Worm (Caenorhabditis elegans) whole organism, L1 larva: Measurements from ENCODE around the gene K08D8.4.

Source experiments
- Y116A8C.19 ChIP-seq: sonication (generic microtip); optimal IDR thresholded peaks from 2 replicates; lab custom pipeline; 2016; ENCODE audit warnings: missing compliant biosample characterization, missing genetic modification characterization, borderline replicate concordance
- aha-1 ChIP-seq: fragments of 150-350 bp; optimal IDR thresholded peaks from 2 replicates; lab custom pipeline; 2014; ENCODE audit warnings: missing biosample characterization, missing genetic modification characterization
- blmp-1 ChIP-seq: fragments of 150-350 bp; optimal IDR thresholded peaks from 2 replicates; lab custom pipeline; 2014; ENCODE audit warnings: missing biosample characterization, missing genetic modification characterization
- ceh-63 ChIP-seq: fragments of 200-800 bp; sonication (Bioruptor generic); optimal IDR thresholded peaks from 2 replicates; lab custom pipeline; 2018; ENCODE audit warnings: mild to moderate bottlenecking, missing genetic modification characterization, missing compliant biosample characterization
- ceh-88 ChIP-seq: fragments of 200-800 bp; sonication (Bioruptor generic); IDR thresholded peaks from 2 replicates; pipeline ENCODE4 v1.3.6; 2022; ENCODE audit warnings: missing genetic modification characterization, missing compliant biosample characterization
- efl-1 ChIP-seq, 4 experiments: fragments of 150-350 bp; optimal IDR thresholded peaks in 3 of 4; peaks in 1 of 4; 1 replicate in 1 of 4; 2 replicates in 3 of 4; lab custom pipeline; 2014; ENCODE audit warnings: missing biosample characterization in 2 of 4, missing genetic modification characterization in 2 of 4, missing genetic modification reagents in 2 of 4
- egl-27 ChIP-seq, 2 experiments: fragments of 150-350 bp in 1 of 2; sonication (generic microtip); optimal IDR thresholded peaks; 3 replicates each; lab custom pipeline; 2017 to 2018; ENCODE audit warnings: missing biosample characterization in 2 of 2, missing genetic modification characterization in 2 of 2, missing genetic modification reagents in 2 of 2
- elt-2 ChIP-seq: sonication (generic microtip); optimal IDR thresholded peaks from 2 replicates; lab custom pipeline; 2016; ENCODE audit warnings: missing genetic modification characterization, mild to moderate bottlenecking, inconsistent platforms, missing compliant biosample characterization, missing genetic modification reagents
- elt-3 ChIP-seq, 6 experiments: fragments of 150-350 bp in 1 of 6; sonication (generic microtip); optimal IDR thresholded peaks; 2 replicates each; lab custom pipeline; 2017 to 2018; ENCODE audit warnings: missing biosample characterization in 6 of 6, missing genetic modification characterization in 6 of 6, inconsistent platforms in 1 of 6
- ets-5 ChIP-seq: fragments of 200-800 bp; sonication (Bioruptor generic); IDR thresholded peaks from 2 replicates; pipeline ENCODE4 v1.3.6; 2022; ENCODE audit warnings: missing genetic modification characterization, missing compliant biosample characterization
- fkh-4 ChIP-seq: sonication (generic microtip); optimal IDR thresholded peaks from 2 replicates; lab custom pipeline; 2016; ENCODE audit warnings: missing compliant biosample characterization, missing genetic modification characterization, borderline replicate concordance
- irx-1 ChIP-seq: sonication (generic microtip); optimal IDR thresholded peaks from 2 replicates; lab custom pipeline; 2016; ENCODE audit warnings: missing genetic modification characterization, missing compliant biosample characterization
- lin-13 ChIP-seq: fragments of 150-350 bp; optimal IDR thresholded peaks from 2 replicates; lab custom pipeline; 2014; ENCODE audit warnings: missing biosample characterization, missing genetic modification reagents, missing genetic modification characterization
- lin-14 ChIP-seq: fragments of 200-800 bp; sonication (Bioruptor generic); optimal IDR thresholded peaks from 2 replicates; lab custom pipeline; 2018; ENCODE audit warnings: mild to moderate bottlenecking, missing genetic modification characterization, moderate library complexity, missing compliant biosample characterization
- lin-15B ChIP-seq: fragments of 150-350 bp; sonication (generic microtip); optimal IDR thresholded peaks from 3 replicates; lab custom pipeline; 2014; ENCODE audit warnings: missing biosample characterization, missing genetic modification characterization
- lin-35 ChIP-seq, 2 experiments: fragments of 150-350 bp; optimal IDR thresholded peaks; 2 replicates each; lab custom pipeline; 2014; ENCODE audit warnings: missing biosample characterization in 2 of 2, missing genetic modification characterization in 2 of 2, missing genetic modification reagents in 2 of 2
- lir-3 ChIP-seq: sonication (generic microtip); optimal IDR thresholded peaks from 2 replicates; lab custom pipeline; 2016; ENCODE audit warnings: mild to moderate bottlenecking, missing genetic modification characterization, moderate library complexity, missing compliant biosample characterization; ENCODE audit not compliant: poor library complexity
- mab-9 ChIP-seq: fragments of 200-800 bp; sonication (Bioruptor generic); IDR thresholded peaks from 2 replicates; pipeline ENCODE4 v1.3.6; 2022; ENCODE audit warnings: missing genetic modification reagents, missing genetic modification characterization, missing compliant biosample characterization
- mef-2 ChIP-seq: fragments of 150-350 bp; optimal IDR thresholded peaks from 2 replicates; lab custom pipeline; 2014; ENCODE audit warnings: missing biosample characterization, missing genetic modification characterization
- nhr-20 ChIP-seq: sonication (generic microtip); optimal IDR thresholded peaks from 2 replicates; lab custom pipeline; 2016; ENCODE audit warnings: mild to moderate bottlenecking, missing genetic modification characterization, missing compliant biosample characterization
- nhr-237 ChIP-seq: fragments of 150-350 bp; optimal IDR thresholded peaks from 2 replicates; lab custom pipeline; 2014; ENCODE audit warnings: missing biosample characterization, missing genetic modification characterization
- nhr-28 ChIP-seq: fragments of 150-350 bp; optimal IDR thresholded peaks from 2 replicates; lab custom pipeline; 2014; ENCODE audit warnings: missing biosample characterization, missing genetic modification characterization
- nhr-84 ChIP-seq: sonication (generic microtip); optimal IDR thresholded peaks from 2 replicates; lab custom pipeline; 2017; ENCODE audit warnings: missing biosample characterization, missing genetic modification characterization
- nhr-85 ChIP-seq: sonication (generic microtip); peaks from one replicate; lab custom pipeline; 2016; ENCODE audit warnings: missing genetic modification characterization, inconsistent platforms, missing compliant biosample characterization
- sox-4 ChIP-seq: sonication (generic microtip); optimal IDR thresholded peaks from 2 replicates; lab custom pipeline; 2016; ENCODE audit warnings: missing genetic modification characterization, missing compliant biosample characterization
- sup-37 ChIP-seq: fragments of 200-800 bp; sonication (Bioruptor generic); optimal IDR thresholded peaks from 2 replicates; lab custom pipeline; 2018; ENCODE audit warnings: mild to moderate bottlenecking, missing genetic modification characterization, missing compliant biosample characterization
- tbx-2 ChIP-seq: sonication (generic microtip); optimal IDR thresholded peaks from 2 replicates; lab custom pipeline; 2016; ENCODE audit warnings: missing genetic modification characterization, missing compliant biosample characterization
- unc-30 ChIP-seq: sonication (generic microtip); optimal IDR thresholded peaks from 2 replicates; lab custom pipeline; 2017; ENCODE audit warnings: missing biosample characterization, missing genetic modification characterization
- ztf-11 ChIP-seq, 2 experiments: sonication (generic microtip); optimal IDR thresholded peaks; 2 replicates each; lab custom pipeline; 2016 to 2017; ENCODE audit warnings: missing genetic modification characterization in 2 of 2, missing biosample characterization in 1 of 2, missing compliant biosample characterization in 1 of 2

K08D8.4 gene

DNA sequence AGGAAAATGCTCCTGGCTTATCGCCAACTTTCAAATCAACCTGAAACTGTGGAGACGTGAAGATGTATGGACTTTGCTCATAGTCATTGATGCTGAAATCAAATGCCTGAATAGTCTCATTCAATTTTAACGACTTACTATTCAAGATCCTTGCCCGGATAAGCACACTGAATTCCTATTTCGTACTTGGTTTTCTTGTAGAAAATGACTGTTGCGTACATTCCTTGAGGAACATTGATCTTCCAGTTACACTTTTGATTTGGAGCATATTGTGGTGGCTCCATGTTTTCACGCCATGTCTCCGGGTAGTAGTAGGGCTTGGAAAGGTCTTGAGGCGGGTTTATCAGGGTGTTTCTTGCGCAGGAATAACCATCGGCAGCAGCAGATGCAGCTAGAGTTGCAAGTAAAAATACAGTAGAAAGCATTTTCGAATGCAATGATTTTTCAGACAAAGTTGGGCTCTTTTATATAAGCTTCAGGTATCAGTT, 4.8 kb upstream of the K08D8.4 start, which contains the start of gene irg-6:
Gene irg-6 (minus strand): TSS at position 438 of the 488 bp plus-strand sequence.
- no peak for TF ChIP-seq elt-3 (tag; optimal IDR thresholded peaks at IDR 0.05; lab: Kevin White, UChicago)
- TF ChIP-seq nhr-85, result peak; percentile 0

- TF ChIP-seq elt-2 (tag; lab: Kevin White, UChicago) (peak; percentile 84), egl-27 (tag; optimal IDR thresholded peaks at IDR 0.05; lab: Kevin White, UChicago) (no peak)
These were observed 2.2 kb upstream of the K08D8.4 start, which contains the start of gene K08D8.5 for ce11 chrIV:12911990-12912389. TSS of gene K08D8.5 (minus strand) at chrIV:12912129.

DNA sequence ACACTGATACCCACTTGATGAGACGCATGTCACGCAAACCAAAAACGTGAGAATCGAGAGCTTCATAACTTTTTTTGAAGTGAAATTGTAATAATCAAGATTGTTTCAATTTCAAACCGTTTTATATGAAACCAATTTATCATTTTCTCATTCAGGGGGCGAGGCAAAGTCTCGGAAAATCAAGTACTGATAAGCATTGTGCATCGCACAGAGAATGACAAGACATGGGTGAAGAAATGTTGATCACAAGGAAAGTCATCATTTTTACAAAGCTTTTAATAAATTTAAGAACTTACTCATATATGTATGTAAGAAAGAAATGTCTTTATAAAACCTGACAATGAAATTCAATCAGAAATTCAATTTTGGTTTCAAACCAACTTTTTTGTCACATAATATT, 3.3 kb downstream of the K08D8.4 start, which contains the start of gene K08D8.3:
Gene K08D8.3 (minus strand): TSS at position 131 of the 400 bp plus-strand sequence.
- TF ChIP-seq nhr-237 (tag; lab: Kevin White, UChicago) (no peak), nhr-20 (tag; lab: Kevin White, UChicago) (peak; percentile 11), aha-1 (tag; lab: Kevin White, UChicago) (no peak), ceh-88 (GFP tag; lab: Robert Waterston, UW) (no peak), ceh-63 (GFP tag; lab: Kevin White, UChicago) (no peak), sox-4 (no peak), elt-3 (tag; optimal IDR thresholded peaks at IDR 0.05; lab: Kevin White, UChicago) (no peak), irx-1 (tag; lab: Kevin White, UChicago) (no peak), fkh-4 (no peak), lin-13 (GFP tag; lab: Kevin White, UChicago) (no peak), blmp-1 (no peak), lin-14 (GFP tag; lab: Kevin White, UChicago) (no peak), nhr-28 (no peak), ets-5 (GFP tag; lab: Robert Waterston, UW) (no peak), elt-2 (tag; lab: Kevin White, UChicago) (peak; percentile 86), tbx-2 (tag; lab: Kevin White, UChicago) (no peak), lin-35 (GFP tag; optimal IDR thresholded peaks at IDR 0.05; lab: Kevin White, UChicago) (peak in 1 of 2 experiments; percentile 16), ztf-11 (tag; optimal IDR thresholded peaks at IDR 0.05; lab: Kevin White, UChicago) (no peak), mab-9 (GFP tag; lab: Robert Waterston, UW) (no peak)
- TF ChIP-seq, all 84 proteins: peak for 3

- no peak for TF ChIP-seq mef-2 (tag; lab: Kevin White, UChicago)
- TF ChIP-seq, all 84 proteins: peak for 0
These were observed 6.1 kb downstream of the K08D8.4 start for ce11 chrIV:12903687-12904086.

DNA sequence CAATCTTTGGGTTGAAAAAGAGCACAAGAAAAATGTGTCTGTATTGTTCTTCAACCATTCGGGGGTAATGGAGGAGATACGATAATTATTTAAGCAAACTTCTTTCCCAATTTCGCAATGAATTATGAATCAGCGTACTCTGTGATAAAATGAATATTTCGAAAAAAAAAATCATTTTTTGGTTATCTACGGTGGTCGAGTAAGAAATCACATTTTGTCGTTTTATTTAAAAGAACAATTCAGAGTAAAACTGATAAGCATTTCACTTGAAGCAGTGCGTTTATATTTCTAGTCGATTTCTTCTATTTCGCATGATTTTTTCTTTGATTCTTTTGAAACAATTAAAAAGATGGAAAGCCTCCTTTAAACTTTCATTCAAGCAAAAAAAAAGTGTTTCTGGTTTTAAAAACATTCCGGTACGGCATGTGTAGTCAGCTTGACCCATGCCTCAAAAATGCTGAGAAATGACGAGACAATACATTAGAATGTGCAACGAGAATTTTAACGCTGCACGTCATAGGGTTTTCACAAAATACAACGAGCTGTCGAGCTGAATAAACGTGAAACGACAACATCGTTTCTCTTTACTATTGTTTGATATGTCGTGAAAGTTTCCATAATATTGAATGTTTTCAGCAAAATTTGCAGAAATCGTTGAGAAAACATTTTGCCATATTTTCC, 7.2 kb downstream of the K08D8.4 start, which contains the start of gene K08D8.2:
Gene K08D8.2 (plus strand): TSS at position 631 of the 681 bp plus-strand sequence.
- TF ChIP-seq elt-2 (tag; lab: Kevin White, UChicago) (peak; percentile 49), lir-3 (tag; lab: Kevin White, UChicago) (no peak)

- no peak for TF ChIP-seq lin-15B (tag; lab: Kevin White, UChicago)
- TF ChIP-seq nhr-85, result no peak
- peak; percentile 83 for TF ChIP-seq elt-2 (tag; lab: Kevin White, UChicago)
- no peak for TF ChIP-seq efl-1 (optimal IDR thresholded peaks at IDR 0.05; lab: Kevin White, UChicago)
- TF ChIP-seq efl-1 (GFP tag; optimal IDR thresholded peaks at IDR 0.05 in 1 of 2; lab: Kevin White, UChicago), result no peak
- TF ChIP-seq lin-35 (GFP tag; optimal IDR thresholded peaks at IDR 0.05; lab: Kevin White, UChicago), result peak in 1 of 2 experiments; percentile 15
- TF ChIP-seq sup-37, result no peak
- TF ChIP-seq nhr-84, result no peak
- no peak for TF ChIP-seq Y116A8C.19 (tag; lab: Kevin White, UChicago)
- TF ChIP-seq unc-30 (tag; lab: Kevin White, UChicago), result no peak
These were observed 8.2 kb downstream of the K08D8.4 start for ce11 chrIV:12901602-12902001.
